Worm (Caenorhabditis elegans): Measurements from ENCODE around the gene isp-1.
"Not testable (repeated sequence)": the region's sequence is repeated elsewhere in the genome, so short reads cannot be mapped to it uniquely, and the experiment has no call there.

isp-1 gene

DNA sequence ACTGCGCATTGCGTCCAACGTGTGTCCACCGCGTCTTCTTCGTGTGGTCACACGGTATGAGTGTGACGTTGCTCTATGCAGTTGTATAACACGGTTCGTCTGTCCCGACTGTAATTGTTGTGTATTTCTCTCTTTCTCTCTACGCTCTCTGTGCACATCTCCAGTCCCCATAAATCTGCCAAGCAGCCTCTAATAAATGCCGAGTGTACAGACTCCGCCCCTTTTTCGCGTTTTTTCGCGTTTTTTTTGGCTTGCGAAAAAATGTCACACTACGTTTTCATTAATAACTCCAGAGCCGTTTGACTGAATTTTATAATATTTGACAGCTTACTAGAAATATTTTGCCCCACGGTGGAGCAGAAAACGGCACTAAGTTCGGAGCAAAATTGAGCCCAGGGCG lies 13.5 kb downstream of the isp-1 start, which contains the start of gene erp-44.3:
erp-44.3 (plus strand) TSS at position 301 of the 400 bp plus-strand sequence.
- not testable (repeated sequence) for TF ChIP-seq mdt-29 (GFP tag; IDR thresholded peaks at IDR 0.05); nhr-11 (tag; optimal IDR thresholded peaks at IDR 0.05); mxl-3 (GFP tag; optimal IDR thresholded peaks at IDR 0.05)

DNA sequence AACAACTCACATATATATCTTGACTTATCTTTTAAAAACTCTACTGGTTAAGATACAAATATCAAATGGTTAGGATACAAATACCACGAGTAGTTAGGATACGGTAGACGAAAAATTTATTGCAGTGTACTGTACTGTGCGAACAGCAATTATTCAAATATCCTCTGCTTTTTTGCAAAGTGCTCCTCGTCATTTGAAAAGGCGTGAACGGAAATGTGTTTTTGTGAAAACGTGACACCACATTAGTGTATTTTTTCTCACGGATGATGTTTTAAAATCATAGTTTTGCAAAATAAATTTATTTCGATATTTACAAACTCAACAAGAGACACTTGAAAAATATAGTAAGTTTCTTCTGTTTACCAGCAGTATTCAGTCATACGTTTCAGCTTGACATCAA lies 17.1 kb downstream of the isp-1 start, which contains the start of gene F42G8.8:
F42G8.8 (plus strand) TSS at position 301 of the 400 bp plus-strand sequence.
- TF ChIP-seq egl-27 (tag; optimal IDR thresholded peaks at IDR 0.05) (no peak), lin-38 (GFP tag; IDR thresholded peaks at IDR 0.05) (no peak), Y105C5A.15 (GFP tag; IDR thresholded peaks at IDR 0.05) (no peak), ceh-28 (tag; optimal IDR thresholded peaks at IDR 0.05) (no peak), snpc-1.2 (GFP tag; IDR thresholded peaks at IDR 0.05) (no peak), aha-1 (tag) (no peak), nhr-77 (tag; optimal IDR thresholded peaks at IDR 0.05) (no peak), nhr-76 (tag; optimal IDR thresholded peaks at IDR 0.05) (no peak), Y75B8A.6 (GFP tag; IDR thresholded peaks at IDR 0.05) (no peak), gei-8 (GFP tag; optimal IDR thresholded peaks at IDR 0.05) (no peak), duxl-1 (tag; optimal IDR thresholded peaks at IDR 0.05; ENCODE audit: poor library complexity) (no peak)

DNA sequence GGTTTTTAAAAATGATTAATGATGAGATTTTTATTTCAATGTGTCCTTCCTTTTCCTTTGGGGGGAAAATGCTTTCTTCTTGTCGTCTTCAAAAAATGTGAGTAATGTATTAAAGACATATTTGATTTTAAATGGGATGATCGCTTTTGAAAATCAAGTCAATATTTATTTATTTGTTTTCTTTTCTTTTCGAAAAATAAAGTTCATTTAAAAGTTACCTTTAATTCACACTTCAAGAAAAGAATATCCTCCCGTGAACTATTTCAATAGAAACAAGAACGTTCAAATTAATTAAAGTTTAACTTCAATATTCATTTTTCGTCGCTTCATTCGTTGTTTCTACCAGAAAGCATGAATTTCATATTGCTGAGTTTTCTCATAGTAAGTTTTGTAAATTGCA lies 20.4 kb downstream of the isp-1 start, which contains the start of gene irld-8:
irld-8 (plus strand) TSS at position 301 of the 400 bp plus-strand sequence.
- TF ChIP-seq aha-1 (tag), result peak; percentile 79
- no peak for TF ChIP-seq mxl-2 (GFP tag; conservative IDR thresholded peaks at IDR 0.05)

DNA sequence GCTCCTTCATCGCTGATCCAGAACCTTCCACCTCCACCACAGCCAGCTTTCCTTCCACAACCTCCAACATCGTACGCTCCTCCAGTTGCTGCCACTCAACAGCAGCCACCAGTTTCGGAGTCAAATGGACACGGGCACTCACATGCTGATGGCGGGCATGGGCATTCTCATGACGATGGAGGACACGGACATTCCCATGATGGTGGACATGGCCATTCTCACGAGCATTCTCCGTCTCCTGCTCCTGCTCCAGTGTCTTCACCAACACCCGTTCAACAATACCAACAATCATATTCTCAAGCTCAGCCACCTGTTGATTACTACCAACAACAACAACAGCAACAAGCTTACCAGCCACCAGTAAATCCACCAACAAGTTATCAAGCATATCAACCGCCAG lies 21.3 kb downstream of the isp-1 start:
- TF ChIP-seq dve-1 (tag; optimal IDR thresholded peaks at IDR 0.05; ENCODE audit: insufficient read depth) (no peak), unc-62 (GFP tag; optimal IDR thresholded peaks at IDR 0.05 in 1 of 2) (peak in 1 of 2 experiments; percentile 94), unc-62 (tag; optimal IDR thresholded peaks at IDR 0.05) (no peak)

DNA sequence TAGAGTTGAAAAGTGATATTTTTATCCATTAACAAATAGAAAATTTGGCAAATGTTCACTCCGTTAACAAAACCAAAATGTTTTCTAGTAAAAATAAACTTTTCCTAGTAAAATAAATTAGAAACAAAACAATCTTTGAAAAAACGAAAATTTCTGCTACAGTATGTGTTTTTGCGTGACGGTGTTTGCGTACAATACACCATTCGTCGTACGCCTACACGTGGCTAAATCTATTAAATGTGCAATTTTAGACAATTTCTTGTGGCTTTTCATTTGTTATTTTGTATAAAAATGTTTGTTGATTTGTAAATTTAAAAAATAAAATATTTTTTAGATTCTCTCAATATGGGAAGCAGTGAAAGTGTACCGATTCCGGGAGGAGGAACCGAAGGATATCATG lies 22.7 kb downstream of the isp-1 start, which contains the start of gene Y42H9AR.1:
Y42H9AR.1 (plus strand) TSS at position 233 of the 400 bp plus-strand sequence.
- peak; percentile 52 for TF ChIP-seq dpl-1 (GFP tag; optimal IDR thresholded peaks at IDR 0.05)
- TF ChIP-seq lsy-2 (tag; optimal IDR thresholded peaks at IDR 0.05), result peak in 1 of 2 experiments; percentile 37
- peak; percentile 40 for TF ChIP-seq T20F7.1 (GFP tag; optimal IDR thresholded peaks at IDR 0.05)
- TF ChIP-seq mdl-1 (tag; optimal IDR thresholded peaks at IDR 0.05), result peak in 1 of 2 experiments; percentile 57
- TF ChIP-seq hlh-30 (tag; optimal IDR thresholded peaks at IDR 0.05; ENCODE audit: insufficient read depth), result peak; percentile 64
- TF ChIP-seq hmg-1.1 (GFP tag; IDR thresholded peaks at IDR 0.05), result 0 out of 2 replicates have a peak, but pooled peaks have one; percentile 3
- TF ChIP-seq skn-1 (tag; optimal IDR thresholded peaks at IDR 0.05), result no peak
- no peak for TF ChIP-seq madf-9 (GFP tag; conservative IDR thresholded peaks at IDR 0.05)
- TF ChIP-seq mes-2 (tag; optimal IDR thresholded peaks at IDR 0.05; ENCODE audit: poor library complexity, severe bottlenecking), result peak; percentile 24
- no peak for TF ChIP-seq snpc-1.2 (GFP tag; IDR thresholded peaks at IDR 0.05)

DNA sequence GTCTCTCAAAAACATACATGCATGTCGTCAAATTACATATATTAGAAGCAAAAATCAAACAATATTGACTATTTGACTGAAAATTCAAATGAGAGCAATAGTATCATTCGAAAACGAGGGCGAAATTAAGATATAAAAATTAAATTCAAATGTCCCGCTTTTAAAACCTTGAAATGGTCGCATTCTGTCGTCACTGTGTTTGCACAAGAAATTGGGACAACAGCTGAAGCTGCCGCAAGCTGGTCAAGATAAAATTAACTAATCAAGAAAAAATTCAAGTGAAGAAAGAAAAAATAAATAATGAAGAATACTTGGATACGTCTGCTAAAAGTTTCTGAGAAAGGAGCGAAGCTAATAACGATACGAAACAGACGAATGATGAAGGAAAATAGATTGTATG lies 23.2 kb downstream of the isp-1 start:
- TF ChIP-seq nhr-77 (tag; optimal IDR thresholded peaks at IDR 0.05), result no peak
- no peak for TF ChIP-seq daf-16 (GFP tag; optimal IDR thresholded peaks at IDR 0.05)
- TF ChIP-seq daf-16 (tag; optimal IDR thresholded peaks at IDR 0.05), result peak; percentile 1
- no peak for TF ChIP-seq ceh-82 (tag; optimal IDR thresholded peaks at IDR 0.05)
- TF ChIP-seq nhr-10 (tag; optimal IDR thresholded peaks at IDR 0.05), result no peak
- TF ChIP-seq dpl-1 (GFP tag; optimal IDR thresholded peaks at IDR 0.05), result peak; percentile 51
- no peak for TF ChIP-seq ztf-7 (tag; optimal IDR thresholded peaks at IDR 0.05)
- TF ChIP-seq F49E8.2 (tag; optimal IDR thresholded peaks at IDR 0.05; ENCODE audit: borderline replicate concordance), result no peak
- TF ChIP-seq mes-2 (tag; optimal IDR thresholded peaks at IDR 0.05; ENCODE audit: poor library complexity, severe bottlenecking), result peak; percentile 24
- no peak for TF ChIP-seq spr-3 (GFP tag; optimal IDR thresholded peaks at IDR 0.05)
- TF ChIP-seq zip-11 (GFP tag; IDR thresholded peaks at IDR 0.05), result no peak
- TF ChIP-seq nhr-111 (GFP tag; optimal IDR thresholded peaks at IDR 0.05), result no peak
- no peak for TF ChIP-seq nhr-41 (GFP tag; IDR thresholded peaks at IDR 0.05)
- no peak for TF ChIP-seq attf-4 (tag; optimal IDR thresholded peaks at IDR 0.05)
- TF ChIP-seq dve-1 (tag; optimal IDR thresholded peaks at IDR 0.05; ENCODE audit: insufficient read depth), result no peak
- TF ChIP-seq mdl-1 (tag; optimal IDR thresholded peaks at IDR 0.05), result no peak
- TF ChIP-seq mxl-2 (GFP tag; conservative IDR thresholded peaks at IDR 0.05), result no peak
- no peak for TF ChIP-seq rbr-2 (tag; optimal IDR thresholded peaks at IDR 0.05)
- no peak for TF ChIP-seq nhr-48 (tag; optimal IDR thresholded peaks at IDR 0.05)
- TF ChIP-seq sdz-12 (GFP tag; optimal IDR thresholded peaks at IDR 0.05), result no peak

All from whole organism, L4 larva.